Fruit fly (Drosophila melanogaster) whole organism, embryonic: ENCODE measurements around the gene UGP.

ENCODE experiments used
- Atf3 ChIP-seq: fragments of 200-800 bp; sonication (Bioruptor generic); optimal IDR thresholded peaks from 3 replicates; lab custom pipeline; 2016; ENCODE audit warnings: missing biosample characterization, missing genetic modification characterization
- Blimp-1 ChIP-seq: fragments of 200-800 bp; sonication (Bioruptor generic); optimal IDR thresholded peaks from 3 replicates; lab custom pipeline; 2018; ENCODE audit warnings: missing biosample characterization, missing genetic modification characterization, mild to moderate bottlenecking, moderate library complexity, missing genetic modification reagents
- CG1024 ChIP-seq: fragments of 200-800 bp; sonication (Bioruptor generic); IDR thresholded peaks from 2 replicates; pipeline ENCODE4 v1.3.6; 2022; ENCODE audit warnings: missing biosample characterization, missing genetic modification characterization
- CG10267 ChIP-seq: fragments of 200-800 bp; sonication (Bioruptor generic); optimal IDR thresholded peaks from 2 replicates; lab custom pipeline; 2018; ENCODE audit warnings: missing biosample characterization, mild to moderate bottlenecking, missing genetic modification characterization, moderate library complexity
- CG10366 ChIP-seq: fragments of 200-800 bp; sonication (Bioruptor generic); IDR thresholded peaks from 2 replicates; pipeline ENCODE4 v1.3.6; 2022; ENCODE audit warnings: missing biosample characterization, missing genetic modification characterization
- CG12104 ChIP-seq: fragments of 200-800 bp; sonication (Bioruptor generic); optimal IDR thresholded peaks from 3 replicates; lab custom pipeline; 2016; ENCODE audit warnings: missing biosample characterization, missing genetic modification characterization
- CG1233 ChIP-seq: fragments of 200-800 bp; sonication (Bioruptor generic); optimal IDR thresholded peaks from 4 replicates; lab custom pipeline; 2018; ENCODE audit warnings: missing biosample characterization, mild to moderate bottlenecking, missing genetic modification characterization
- CG12659 ChIP-seq: fragments of 200-800 bp; sonication (Bioruptor generic); optimal IDR thresholded peaks from 3 replicates; lab custom pipeline; 2017; ENCODE audit warnings: mild to moderate bottlenecking, missing biosample characterization, missing genetic modification reagents, missing genetic modification characterization
- CG12769 ChIP-seq: fragments of 200-800 bp; sonication (Bioruptor generic); optimal IDR thresholded peaks from 2 replicates; lab custom pipeline; 2019; ENCODE audit warnings: missing biosample characterization, mild to moderate bottlenecking, missing genetic modification characterization, moderate library complexity
- CG16813 ChIP-seq: fragments of 200-800 bp; sonication (Bioruptor generic); IDR thresholded peaks from 3 replicates; pipeline ENCODE4 v1.3.6; 2022; ENCODE audit warnings: missing biosample characterization, missing genetic modification characterization; ENCODE audit not compliant: partially characterized antibody
- CG17385 ChIP-seq: fragments of 200-800 bp; sonication (Bioruptor generic); optimal IDR thresholded peaks from 3 replicates; lab custom pipeline; 2018; ENCODE audit warnings: missing biosample characterization, mild to moderate bottlenecking, missing genetic modification characterization
- CG3995 ChIP-seq: fragments of 200-800 bp; sonication (Bioruptor generic); optimal IDR thresholded peaks from 3 replicates; lab custom pipeline; 2016; ENCODE audit warnings: missing biosample characterization, missing genetic modification characterization
- CG4282 ChIP-seq: fragments of 200-800 bp; sonication (Bioruptor generic); optimal IDR thresholded peaks from 2 replicates; lab custom pipeline; 2016; ENCODE audit warnings: missing biosample characterization, missing genetic modification characterization
- CG4707 ChIP-seq: fragments of 200-800 bp; sonication (Bioruptor generic); optimal IDR thresholded peaks from 2 replicates; lab custom pipeline; 2018; ENCODE audit warnings: missing biosample characterization, mild to moderate bottlenecking, missing genetic modification characterization, moderate library complexity
- CG6254 ChIP-seq: fragments of 200-800 bp; sonication (Bioruptor generic); optimal IDR thresholded peaks from 3 replicates; lab custom pipeline; 2017; ENCODE audit warnings: mild to moderate bottlenecking, missing biosample characterization, missing genetic modification reagents, missing genetic modification characterization
- CG7987 ChIP-seq: fragments of 200-800 bp; sonication (Bioruptor generic); optimal IDR thresholded peaks from 2 replicates; lab custom pipeline; 2018; ENCODE audit warnings: missing biosample characterization, mild to moderate bottlenecking, missing genetic modification characterization, moderate library complexity
- Chrac-16 ChIP-seq: fragments of 200-800 bp; sonication (Bioruptor generic); optimal IDR thresholded peaks from 3 replicates; lab custom pipeline; 2016; ENCODE audit warnings: missing biosample characterization, missing genetic modification characterization
- Eip74EF ChIP-seq, 2 experiments: fragments of 200-800 bp in 1 of 2; fragments of >200 bp in 1 of 2; sonication (Bioruptor generic) in 1 of 2; optimal IDR thresholded peaks; 2 replicates each; lab custom pipeline; 2017 to 2019; ENCODE audit warnings: missing biosample characterization in 2 of 2, missing genetic modification characterization in 2 of 2, mild to moderate bottlenecking in 1 of 2, moderate library complexity in 1 of 2
- Fer3 ChIP-seq: fragments of 200-800 bp; sonication (Bioruptor generic); optimal IDR thresholded peaks from 2 replicates; lab custom pipeline; 2018; ENCODE audit warnings: missing biosample characterization, mild to moderate bottlenecking, missing genetic modification characterization, moderate library complexity
- Gug ChIP-seq: fragments of 200-800 bp; sonication (Bioruptor generic); IDR thresholded peaks from 4 replicates; pipeline ENCODE4 v1.3.6; 2022; ENCODE audit warnings: missing biosample characterization, missing genetic modification characterization
- Hr78 ChIP-seq, 2 experiments: fragments of 200-800 bp in 1 of 2; fragments of >200 bp in 1 of 2; sonication (Bioruptor generic) in 1 of 2; optimal IDR thresholded peaks; 2 replicates each; lab custom pipeline; 2017 to 2019; ENCODE audit warnings: missing biosample characterization in 2 of 2, missing genetic modification characterization in 2 of 2, mild to moderate bottlenecking in 1 of 2, moderate library complexity in 1 of 2
- Lim3 ChIP-seq: fragments of 200-800 bp; sonication (Bioruptor generic); IDR thresholded peaks from 2 replicates; pipeline ENCODE4 v1.3.6; 2022; ENCODE audit warnings: missing biosample characterization, missing genetic modification characterization
- Poxn ChIP-seq: fragments of 200-800 bp; sonication (Bioruptor generic); IDR thresholded peaks from 2 replicates; pipeline ENCODE4 v1.3.6; 2022; ENCODE audit warnings: missing biosample characterization, missing genetic modification characterization
- Sry-δ ChIP-seq: fragments of 200-800 bp; sonication (Bioruptor generic); optimal IDR thresholded peaks from 2 replicates; lab custom pipeline; 2016; ENCODE audit warnings: missing biosample characterization, missing genetic modification characterization
- Trl ChIP-seq, 3 experiments: fragments of >200 bp in 2 of 3; fragments of 200-800 bp in 1 of 3; sonication (Bioruptor generic) in 1 of 3; optimal IDR thresholded peaks; 2 replicates in 1 of 3; 3 replicates in 2 of 3; lab custom pipeline; 2016 to 2017; ENCODE audit warnings: missing biosample characterization in 1 of 3, missing genetic modification characterization in 1 of 3
- chif ChIP-seq, 2 experiments: fragments of 200-800 bp; sonication (Bioruptor generic); optimal IDR thresholded peaks; 3 replicates each; lab custom pipeline; 2016; ENCODE audit warnings: missing biosample characterization in 2 of 2, missing genetic modification characterization in 2 of 2
- chn ChIP-seq: fragments of 200-800 bp; sonication (Bioruptor generic); optimal IDR thresholded peaks from 2 replicates; lab custom pipeline; 2016; ENCODE audit warnings: missing biosample characterization, missing genetic modification characterization
- eve ChIP-seq, 2 experiments: fragments of >200 bp; optimal IDR thresholded peaks; 2 replicates each; lab custom pipeline; 2017; ENCODE audit warnings: missing biosample characterization in 2 of 2, missing genetic modification characterization in 2 of 2
- fu2 ChIP-seq: fragments of 200-800 bp; sonication (Bioruptor generic); optimal IDR thresholded peaks from 2 replicates; lab custom pipeline; 2016; ENCODE audit warnings: missing biosample characterization, missing genetic modification characterization
- gcm ChIP-seq: fragments of 200-800 bp; sonication (Bioruptor generic); optimal IDR thresholded peaks from 2 replicates; lab custom pipeline; 2019; ENCODE audit warnings: missing biosample characterization, mild to moderate bottlenecking, missing genetic modification characterization, moderate library complexity
- kah ChIP-seq: fragments of 200-800 bp; sonication (Bioruptor generic); optimal IDR thresholded peaks from 2 replicates; lab custom pipeline; 2018; ENCODE audit warnings: missing biosample characterization, mild to moderate bottlenecking, missing genetic modification characterization
- kni ChIP-seq: fragments of 200-800 bp; sonication (Bioruptor generic); optimal IDR thresholded peaks from 3 replicates; lab custom pipeline; 2017; ENCODE audit warnings: mild to moderate bottlenecking, missing biosample characterization, missing genetic modification reagents, missing genetic modification characterization
- lola ChIP-seq, 3 experiments: fragments of >200 bp in 2 of 3; fragments of 200-800 bp in 1 of 3; sonication (Bioruptor generic) in 1 of 3; optimal IDR thresholded peaks; 2 replicates each; lab custom pipeline; 2017 to 2019; ENCODE audit warnings: missing biosample characterization in 3 of 3, missing genetic modification characterization in 3 of 3, mild to moderate bottlenecking in 1 of 3, moderate library complexity in 1 of 3
- mam ChIP-seq: fragments of 200-800 bp; sonication (Bioruptor generic); optimal IDR thresholded peaks from 3 replicates; lab custom pipeline; 2016; ENCODE audit warnings: missing biosample characterization, missing genetic modification characterization
- mirr ChIP-seq: fragments of 200-800 bp; sonication (Bioruptor generic); optimal IDR thresholded peaks from 3 replicates; lab custom pipeline; 2018; ENCODE audit warnings: missing biosample characterization, mild to moderate bottlenecking, missing genetic modification characterization
- mld ChIP-seq: fragments of 200-800 bp; sonication (Bioruptor generic); IDR thresholded peaks from 3 replicates; pipeline ENCODE4 v1.3.6; 2022; ENCODE audit warnings: missing biosample characterization, missing genetic modification characterization; ENCODE audit not compliant: partially characterized antibody
- otp ChIP-seq: fragments of 200-800 bp; sonication (Bioruptor generic); IDR thresholded peaks from 3 replicates; pipeline ENCODE4, ENCODE4 v1.3.6; 2022; ENCODE audit warnings: missing biosample characterization, missing genetic modification characterization
- peb ChIP-seq: fragments of 200-800 bp; sonication (Bioruptor generic); IDR thresholded peaks from 2 replicates; pipeline ENCODE4 v1.3.6; 2022; ENCODE audit warnings: missing biosample characterization, missing genetic modification characterization
- ro ChIP-seq: fragments of 200-800 bp; sonication (Bioruptor generic); IDR thresholded peaks from 2 replicates; pipeline ENCODE4 v1.3.6; 2022; ENCODE audit warnings: missing biosample characterization, missing genetic modification characterization
- salm ChIP-seq: fragments of 200-800 bp; sonication (Bioruptor generic); optimal IDR thresholded peaks from 2 replicates; lab custom pipeline; 2018; ENCODE audit warnings: missing biosample characterization, mild to moderate bottlenecking, missing genetic modification characterization
- sisA ChIP-seq: fragments of 200-800 bp; sonication (Bioruptor generic); IDR thresholded peaks from 2 replicates; pipeline ENCODE4 v1.3.6; 2022; ENCODE audit warnings: missing biosample characterization, missing genetic modification characterization
- slbo ChIP-seq: fragments of 200-800 bp; sonication (Bioruptor generic); IDR thresholded peaks from 2 replicates; pipeline ENCODE4 v1.3.6; 2022; ENCODE audit warnings: missing biosample characterization, missing genetic modification characterization
- tio ChIP-seq: fragments of 200-800 bp; sonication (Bioruptor generic); optimal IDR thresholded peaks from 2 replicates; lab custom pipeline; 2017; ENCODE audit warnings: missing biosample characterization, missing genetic modification characterization, inconsistent platforms
- ttk ChIP-seq: fragments of 200-800 bp; sonication (Bioruptor generic); IDR thresholded peaks from 2 replicates; pipeline ENCODE4 v2.1.2; 2022; ENCODE audit warnings: missing biosample characterization, missing genetic modification characterization
- unc-4 ChIP-seq: fragments of 200-800 bp; sonication (Bioruptor generic); IDR thresholded peaks from 2 replicates; pipeline ENCODE4 v1.3.6; 2022; ENCODE audit warnings: missing biosample characterization, missing genetic modification characterization; ENCODE audit not compliant: partially characterized antibody
- unpg ChIP-seq: fragments of 200-800 bp; sonication (Bioruptor generic); optimal IDR thresholded peaks from 3 replicates; lab custom pipeline; 2018; ENCODE audit warnings: missing biosample characterization, mild to moderate bottlenecking, missing genetic modification characterization, moderate library complexity
- zen ChIP-seq: fragments of 200-800 bp; sonication (Bioruptor generic); optimal IDR thresholded peaks from 3 replicates; lab custom pipeline; 2018; ENCODE audit warnings: missing biosample characterization, mild to moderate bottlenecking, missing genetic modification characterization, moderate library complexity

UGP gene

dm6 chr3L:9383345-9384075 is 24.8 kb upstream of the UGP start, which contains the start of gene Hsp27 (continued):
- peak; percentile 98 for TF ChIP-seq ttk (GFP tag; lab: Robert Waterston, UW)
- TF ChIP-seq CG10366 (GFP tag; lab: Robert Waterston, UW), result peak; percentile 97
- TF ChIP-seq CG1233 (GFP tag; lab: Kevin White, UChicago), result peak; percentile 97
- peak; percentile 96 for TF ChIP-seq ro (GFP tag; lab: Robert Waterston, UW)
- TF ChIP-seq CG3995 (GFP tag; lab: Kevin White, UChicago), result peak; percentile 80
- TF ChIP-seq CG16813, result no peak
- peak; percentile 92 for TF ChIP-seq CG12769 (tag; lab: Kevin White, UChicago)
- peak in 1 of 2 experiments; percentile 92 for TF ChIP-seq Hr78 (GFP tag; optimal IDR thresholded peaks at IDR 0.05; lab: Kevin White, UChicago)
- TF ChIP-seq gcm, result peak; percentile 97
- TF ChIP-seq unc-4 (GFP tag; lab: Robert Waterston, UW), result no peak
- TF ChIP-seq Blimp-1 (GFP tag; lab: Kevin White, UChicago), result peak; percentile 98
- TF ChIP-seq Poxn (GFP tag; lab: Robert Waterston, UW), result peak; percentile 84
- TF ChIP-seq Eip74EF (GFP tag; optimal IDR thresholded peaks at IDR 0.05; lab: Kevin White, UChicago), result peak in 1 of 2 experiments; percentile 97
- TF ChIP-seq CG4707 (GFP tag; lab: Kevin White, UChicago), result peak; percentile 92
- peak; percentile 98 for TF ChIP-seq Chrac-16
- TF ChIP-seq CG12659 (GFP tag; lab: Kevin White, UChicago), result peak; percentile 97
- TF ChIP-seq chn (GFP tag; lab: Kevin White, UChicago), result peak; percentile 96
- TF ChIP-seq zen (tag; lab: Kevin White, UChicago), result peak; percentile 97
- TF ChIP-seq unpg (GFP tag; lab: Kevin White, UChicago), result peak; percentile 99
- TF ChIP-seq fu2 (GFP tag; lab: Kevin White, UChicago), result peak; percentile 75
- peak; percentile 97 for TF ChIP-seq salm (tag; lab: Kevin White, UChicago)
- TF ChIP-seq CG1024 (GFP tag; lab: Robert Waterston, UW), result peak; percentile 94
- TF ChIP-seq Lim3 (GFP tag; lab: Robert Waterston, UW), result peak; percentile 95
- peak; percentile 81 for TF ChIP-seq mirr (GFP tag; lab: Kevin White, UChicago)
- peak; percentile 88 to 92 for TF ChIP-seq chif (GFP tag; optimal IDR thresholded peaks at IDR 0.05; lab: Kevin White, UChicago)
- TF ChIP-seq mld, result no peak
- peak; percentile 62 for TF ChIP-seq CG4282
- TF ChIP-seq peb (GFP tag; lab: Robert Waterston, UW), result peak; percentile 98
- TF ChIP-seq kni (GFP tag; lab: Kevin White, UChicago), result no peak
- TF ChIP-seq slbo (GFP tag; lab: Robert Waterston, UW), result peak; percentile 99
- TF ChIP-seq eve (GFP tag; optimal IDR thresholded peaks at IDR 0.05; lab: Kevin White, UChicago), result no peak
- peak; percentile 97 for TF ChIP-seq tio (GFP tag; lab: Kevin White, UChicago)
- peak; percentile 94 for TF ChIP-seq CG17385
- TF ChIP-seq Gug (GFP tag; lab: Robert Waterston, UW), result peak; percentile 99
- TF ChIP-seq Fer3 (tag; lab: Kevin White, UChicago), result peak; percentile 97
- TF ChIP-seq Trl (optimal IDR thresholded peaks at IDR 0.05; lab: Kevin White, UChicago), result peak; percentile 22 to 27
- peak; percentile 95 for TF ChIP-seq Trl (GFP tag; optimal IDR thresholded peaks at IDR 0.05; lab: Kevin White, UChicago)
- TF ChIP-seq sisA (GFP tag; lab: Robert Waterston, UW), result peak; percentile 99
- TF ChIP-seq CG6254 (GFP tag; lab: Kevin White, UChicago), result peak; percentile 97
- peak; percentile 74 for TF ChIP-seq Atf3 (GFP tag; lab: Kevin White, UChicago)
- peak; percentile 97 for TF ChIP-seq mam (GFP tag; lab: Kevin White, UChicago)
- TF ChIP-seq Sry-δ (GFP tag; lab: Kevin White, UChicago), result peak; percentile 61
- peak in 1 of 3 experiments; percentile 95 for TF ChIP-seq lola (GFP tag; optimal IDR thresholded peaks at IDR 0.05; lab: Kevin White, UChicago)
- peak; percentile 92 for TF ChIP-seq CG12104 (GFP tag; lab: Kevin White, UChicago)
- peak; percentile 94 for TF ChIP-seq CG10267 (tag; lab: Kevin White, UChicago)
- TF ChIP-seq kah (GFP tag; lab: Kevin White, UChicago), result peak; percentile 91
- peak; percentile 96 for TF ChIP-seq CG7987 (GFP tag; lab: Kevin White, UChicago)
- TF ChIP-seq otp (GFP tag; lab: Robert Waterston, UW), result peak; percentile 97
